Fruit fly (Drosophila melanogaster): ENCODE measurements around the gene VhaSFD.

dm6 chr2L:16729556-16729955, 1.9 kb upstream of the VhaSFD start, which contains the start of gene Tsen2:
- TF ChIP-seq EcR (GFP tag; optimal IDR thresholded peaks at IDR 0.05) (no peak), Dll (optimal IDR thresholded peaks at IDR 0.05) (no peak), CG8478 (optimal IDR thresholded peaks at IDR 0.05) (no peak)

Data from whole organism.